Worm (Caenorhabditis elegans) whole organism, L1 larva: Measurements from ENCODE around the gene Y57A10A.4.

ENCODE experiments used
- C16A3.4 ChIP-seq: fragments of 150-350 bp; optimal IDR thresholded peaks from 2 replicates; lab custom pipeline; 2014; ENCODE audit warnings: missing biosample characterization, missing genetic modification characterization
- aha-1 ChIP-seq: fragments of 150-350 bp; optimal IDR thresholded peaks from 2 replicates; lab custom pipeline; 2014; ENCODE audit warnings: missing biosample characterization, missing genetic modification characterization
- alr-1 ChIP-seq: fragments of 200-800 bp; sonication (Bioruptor generic); optimal IDR thresholded peaks from 2 replicates; lab custom pipeline; 2018; ENCODE audit warnings: borderline replicate concordance, mild to moderate bottlenecking, missing genetic modification characterization, missing compliant biosample characterization
- ama-1 ChIP-seq: fragments of 150-350 bp; optimal IDR thresholded peaks from 2 replicates; lab custom pipeline; 2014
- blmp-1 ChIP-seq: fragments of 150-350 bp; optimal IDR thresholded peaks from 2 replicates; lab custom pipeline; 2014; ENCODE audit warnings: missing biosample characterization, missing genetic modification characterization
- ceh-8 ChIP-seq: fragments of 200-800 bp; sonication (Bioruptor generic); optimal IDR thresholded peaks from 2 replicates; lab custom pipeline; 2018; ENCODE audit warnings: mild to moderate bottlenecking, missing genetic modification characterization, moderate library complexity, missing compliant biosample characterization
- ceh-82 ChIP-seq, 3 experiments: fragments of 150-350 bp in 1 of 3; sonication (generic microtip) in 2 of 3; optimal IDR thresholded peaks; 2 replicates each; lab custom pipeline; 2014 to 2017; ENCODE audit warnings: missing biosample characterization in 3 of 3, missing genetic modification characterization in 3 of 3
- ces-1 ChIP-seq: fragments of 150-350 bp; optimal IDR thresholded peaks from 2 replicates; lab custom pipeline; 2014; ENCODE audit warnings: missing biosample characterization, missing genetic modification reagents, missing genetic modification characterization
- dpl-1 ChIP-seq, 3 experiments: fragments of 150-350 bp in 2 of 3; sonication (generic microtip) in 1 of 3; optimal IDR thresholded peaks; 2 replicates each; lab custom pipeline; 2014 to 2017; ENCODE audit warnings: missing biosample characterization in 3 of 3, missing genetic modification characterization in 3 of 3, missing genetic modification reagents in 3 of 3
- efl-1 ChIP-seq, 4 experiments: fragments of 150-350 bp; optimal IDR thresholded peaks in 3 of 4; peaks in 1 of 4; 1 replicate in 1 of 4; 2 replicates in 3 of 4; lab custom pipeline; 2014; ENCODE audit warnings: missing biosample characterization in 2 of 4, missing genetic modification characterization in 2 of 4, missing genetic modification reagents in 2 of 4
- egl-27 ChIP-seq, 2 experiments: fragments of 150-350 bp in 1 of 2; sonication (generic microtip); optimal IDR thresholded peaks; 3 replicates each; lab custom pipeline; 2017 to 2018; ENCODE audit warnings: missing biosample characterization in 2 of 2, missing genetic modification characterization in 2 of 2, missing genetic modification reagents in 2 of 2
- elt-2 ChIP-seq: sonication (generic microtip); optimal IDR thresholded peaks from 2 replicates; lab custom pipeline; 2016; ENCODE audit warnings: missing genetic modification characterization, mild to moderate bottlenecking, inconsistent platforms, missing compliant biosample characterization, missing genetic modification reagents
- elt-3 ChIP-seq, 6 experiments: fragments of 150-350 bp in 1 of 6; sonication (generic microtip); optimal IDR thresholded peaks; 2 replicates each; lab custom pipeline; 2017 to 2018; ENCODE audit warnings: missing biosample characterization in 6 of 6, missing genetic modification characterization in 6 of 6, inconsistent platforms in 1 of 6
- ets-5 ChIP-seq: fragments of 200-800 bp; sonication (Bioruptor generic); IDR thresholded peaks from 2 replicates; pipeline ENCODE4 v1.3.6; 2022; ENCODE audit warnings: missing genetic modification characterization, missing compliant biosample characterization
- fkh-10 ChIP-seq: sonication (generic microtip); optimal IDR thresholded peaks from 2 replicates; lab custom pipeline; 2017; ENCODE audit warnings: missing biosample characterization, missing genetic modification reagents, missing genetic modification characterization
- fkh-4 ChIP-seq: sonication (generic microtip); optimal IDR thresholded peaks from 2 replicates; lab custom pipeline; 2016; ENCODE audit warnings: missing compliant biosample characterization, missing genetic modification characterization, borderline replicate concordance
- grh-1 ChIP-seq: fragments of 200-800 bp; sonication (Bioruptor generic); IDR thresholded peaks from 2 replicates; pipeline ENCODE4 v1.3.6; 2022; ENCODE audit warnings: missing genetic modification reagents, missing genetic modification characterization, missing compliant biosample characterization
- hlh-4 ChIP-seq: sonication (generic microtip); optimal IDR thresholded peaks from 2 replicates; lab custom pipeline; 2016; ENCODE audit warnings: mild to moderate bottlenecking, missing genetic modification characterization, missing compliant biosample characterization
- irx-1 ChIP-seq: sonication (generic microtip); optimal IDR thresholded peaks from 2 replicates; lab custom pipeline; 2016; ENCODE audit warnings: missing genetic modification characterization, missing compliant biosample characterization
- jun-1 ChIP-seq: fragments of 150-350 bp; optimal IDR thresholded peaks from 2 replicates; lab custom pipeline; 2014; ENCODE audit warnings: missing biosample characterization, missing genetic modification reagents, missing genetic modification characterization
- lin-13 ChIP-seq: fragments of 150-350 bp; optimal IDR thresholded peaks from 2 replicates; lab custom pipeline; 2014; ENCODE audit warnings: missing biosample characterization, missing genetic modification reagents, missing genetic modification characterization
- lin-15B ChIP-seq: fragments of 150-350 bp; sonication (generic microtip); optimal IDR thresholded peaks from 3 replicates; lab custom pipeline; 2014; ENCODE audit warnings: missing biosample characterization, missing genetic modification characterization
- lin-35 ChIP-seq, 2 experiments: fragments of 150-350 bp; optimal IDR thresholded peaks; 2 replicates each; lab custom pipeline; 2014; ENCODE audit warnings: missing biosample characterization in 2 of 2, missing genetic modification characterization in 2 of 2, missing genetic modification reagents in 2 of 2
- lsy-2 ChIP-seq, 2 experiments: fragments of 150-350 bp; optimal IDR thresholded peaks; 2 replicates each; lab custom pipeline; 2014; ENCODE audit warnings: missing biosample characterization in 2 of 2, missing genetic modification characterization in 2 of 2
- mdl-1 ChIP-seq, 2 experiments: fragments of 150-350 bp; optimal IDR thresholded peaks; 2 replicates each; lab custom pipeline; 2014 to 2017; ENCODE audit warnings: missing biosample characterization in 2 of 2, missing genetic modification characterization in 2 of 2, inconsistent platforms in 1 of 2
- nhr-12 ChIP-seq: sonication (generic microtip); optimal IDR thresholded peaks from 2 replicates; lab custom pipeline; 2017; ENCODE audit warnings: missing biosample characterization, missing genetic modification characterization
- nhr-20 ChIP-seq: sonication (generic microtip); optimal IDR thresholded peaks from 2 replicates; lab custom pipeline; 2016; ENCODE audit warnings: mild to moderate bottlenecking, missing genetic modification characterization, missing compliant biosample characterization
- nhr-71 ChIP-seq: sonication (generic microtip); optimal IDR thresholded peaks from 2 replicates; lab custom pipeline; 2016; ENCODE audit warnings: mild to moderate bottlenecking, missing genetic modification characterization, moderate library complexity, missing compliant biosample characterization
- nhr-84 ChIP-seq: sonication (generic microtip); optimal IDR thresholded peaks from 2 replicates; lab custom pipeline; 2017; ENCODE audit warnings: missing biosample characterization, missing genetic modification characterization
- nhr-85 ChIP-seq: sonication (generic microtip); peaks from one replicate; lab custom pipeline; 2016; ENCODE audit warnings: missing genetic modification characterization, inconsistent platforms, missing compliant biosample characterization
- pag-3 ChIP-seq: sonication (generic microtip); optimal IDR thresholded peaks from 2 replicates; lab custom pipeline; 2017; ENCODE audit warnings: missing genetic modification characterization, mild to moderate bottlenecking, missing compliant biosample characterization, antibody characterized with exemption, borderline replicate concordance; ENCODE audit not compliant: insufficient read depth
- skn-1 ChIP-seq: fragments of 150-350 bp; optimal IDR thresholded peaks from 2 replicates; lab custom pipeline; 2014; ENCODE audit warnings: missing biosample characterization, missing genetic modification characterization
- snpc-4 ChIP-seq: fragments of 150-350 bp; optimal IDR thresholded peaks from 2 replicates; lab custom pipeline; 2014; ENCODE audit warnings: missing biosample characterization, missing genetic modification characterization
- snu-23 ChIP-seq: sonication (generic microtip); optimal IDR thresholded peaks from 2 replicates; lab custom pipeline; 2016; ENCODE audit warnings: missing genetic modification characterization, missing compliant biosample characterization
- sup-37 ChIP-seq: fragments of 200-800 bp; sonication (Bioruptor generic); optimal IDR thresholded peaks from 2 replicates; lab custom pipeline; 2018; ENCODE audit warnings: mild to moderate bottlenecking, missing genetic modification characterization, missing compliant biosample characterization
- swsn-7 ChIP-seq: sonication (generic microtip); optimal IDR thresholded peaks from 2 replicates; lab custom pipeline; 2016; ENCODE audit warnings: missing genetic modification characterization, missing compliant biosample characterization
- tbx-2 ChIP-seq: sonication (generic microtip); optimal IDR thresholded peaks from 2 replicates; lab custom pipeline; 2016; ENCODE audit warnings: missing genetic modification characterization, missing compliant biosample characterization
- tlp-1 ChIP-seq: fragments of 150-350 bp; optimal IDR thresholded peaks from 2 replicates; lab custom pipeline; 2014; ENCODE audit warnings: missing biosample characterization, missing genetic modification characterization
- ztf-4 ChIP-seq: fragments of 150-350 bp; optimal IDR thresholded peaks from 2 replicates; lab custom pipeline; 2014; ENCODE audit warnings: missing biosample characterization, missing genetic modification characterization

Gene Y57A10A.4

ce11 chrII:12175398-12175797 is 23.7 kb downstream of the Y57A10A.4 start:
- TF ChIP-seq fkh-4 (tag; lab: Kevin White, UChicago) (no peak), ets-5 (GFP tag; lab: Robert Waterston, UW) (no peak), nhr-20 (tag; lab: Kevin White, UChicago) (no peak), egl-27 (tag; optimal IDR thresholded peaks at IDR 0.05; lab: Kevin White, UChicago) (no peak)

- TF ChIP-seq snpc-4 (tag; lab: Kevin White, UChicago) (no peak), lin-15B (tag; lab: Kevin White, UChicago) (no peak), efl-1 (optimal IDR thresholded peaks at IDR 0.05; lab: Kevin White, UChicago) (no peak), efl-1 (GFP tag; optimal IDR thresholded peaks at IDR 0.05 in 1 of 2; lab: Kevin White, UChicago) (peak in 1 of 2 experiments; percentile 32), elt-2 (no peak)
These were observed 24.8 kb downstream of the Y57A10A.4 start for ce11 chrII:12176521-12176920.

- TF ChIP-seq blmp-1 (tag; lab: Kevin White, UChicago) (peak; percentile 13), mdl-1 (tag; optimal IDR thresholded peaks at IDR 0.05; lab: Kevin White, UChicago) (no peak), lsy-2 (tag; optimal IDR thresholded peaks at IDR 0.05; lab: Kevin White, UChicago) (peak; percentile 4 to 52), irx-1 (tag; lab: Kevin White, UChicago) (no peak), ceh-82 (tag; optimal IDR thresholded peaks at IDR 0.05; lab: Kevin White, UChicago) (no peak), hlh-4 (tag; lab: Kevin White, UChicago) (no peak), fkh-10 (GFP tag; lab: Kevin White, UChicago) (no peak), tlp-1 (no peak), grh-1 (GFP tag; lab: Robert Waterston, UW) (no peak), nhr-85 (tag; lab: Kevin White, UChicago) (no peak), alr-1 (no peak), ama-1 (lab: Kevin White, UChicago) (no peak), elt-3 (tag; optimal IDR thresholded peaks at IDR 0.05; lab: Kevin White, UChicago) (no peak), efl-1 (optimal IDR thresholded peaks at IDR 0.05; lab: Kevin White, UChicago) (peak; percentile 58 to 80), efl-1 (GFP tag; optimal IDR thresholded peaks at IDR 0.05 in 1 of 2; lab: Kevin White, UChicago) (peak; percentile 84 to 98), C16A3.4 (tag; lab: Kevin White, UChicago) (no peak), tbx-2 (tag; lab: Kevin White, UChicago) (no peak), ces-1 (GFP tag; lab: Kevin White, UChicago) (no peak), jun-1 (tag; lab: Kevin White, UChicago) (no peak), lin-13 (GFP tag; lab: Kevin White, UChicago) (no peak), skn-1 (tag; lab: Kevin White, UChicago) (peak; percentile 15), elt-2 (no peak), nhr-12 (tag; lab: Kevin White, UChicago) (no peak), nhr-84 (tag; lab: Kevin White, UChicago) (no peak), snu-23 (GFP tag; lab: Kevin White, UChicago) (no peak), sup-37 (GFP tag; lab: Kevin White, UChicago) (no peak), pag-3 (tag; lab: Kevin White, UChicago) (no peak), dpl-1 (GFP tag; optimal IDR thresholded peaks at IDR 0.05; lab: Kevin White, UChicago) (peak; percentile 72 to 87 (median 79)), lin-35 (GFP tag; optimal IDR thresholded peaks at IDR 0.05; lab: Kevin White, UChicago) (peak; percentile 72 to 89), aha-1 (tag; lab: Kevin White, UChicago) (no peak), ceh-8 (GFP tag; lab: Kevin White, UChicago) (no peak), swsn-7 (tag; lab: Kevin White, UChicago) (no peak), ztf-4 (no peak), nhr-71 (no peak), lin-15B (tag; lab: Kevin White, UChicago) (no peak)
These were observed 33.1 kb downstream of the Y57A10A.4 start, which contains the start of gene Y57A10A.13 for ce11 chrII:12184857-12185256. Gene Y57A10A.13 (minus strand): TSS chrII:12184902.
